Fruit fly (Drosophila melanogaster) whole organism, embryonic: ENCODE measurements around the gene heix.
A peak's percentile ranks its signal among the peaks of the same experiment; 100 is the strongest.

Source experiments
- Blimp-1 ChIP-seq: fragments of 200-800 bp; sonication (Bioruptor generic); optimal IDR thresholded peaks from 3 replicates; lab custom pipeline; 2018; ENCODE audit warnings: missing biosample characterization, missing genetic modification characterization, mild to moderate bottlenecking, moderate library complexity, missing genetic modification reagents
- CG12391 ChIP-seq: fragments of 200-800 bp; sonication (Bioruptor generic); optimal IDR thresholded peaks from 3 replicates; lab custom pipeline; 2018; ENCODE audit warnings: missing biosample characterization, mild to moderate bottlenecking, missing genetic modification characterization, moderate library complexity
- CG13287 ChIP-seq: fragments of 200-800 bp; sonication (Bioruptor generic); IDR thresholded peaks from 2 replicates; pipeline ENCODE4 v1.3.6; 2022; ENCODE audit warnings: missing biosample characterization, missing genetic modification characterization; ENCODE audit not compliant: partially characterized antibody
- CG13424 ChIP-seq: fragments of 200-800 bp; sonication (Bioruptor generic); optimal IDR thresholded peaks from 2 replicates; lab custom pipeline; 2019; ENCODE audit warnings: missing biosample characterization, mild to moderate bottlenecking, missing genetic modification characterization, moderate library complexity
- CG13624 ChIP-seq: fragments of 200-800 bp; sonication (Bioruptor generic); optimal IDR thresholded peaks from 2 replicates; lab custom pipeline; 2016; ENCODE audit warnings: missing biosample characterization, missing genetic modification characterization
- CG13775 ChIP-seq: fragments of 200-800 bp; sonication (Bioruptor generic); optimal IDR thresholded peaks from 3 replicates; lab custom pipeline; 2017; ENCODE audit warnings: missing biosample characterization, mild to moderate bottlenecking, missing genetic modification characterization
- CG14014 ChIP-seq: fragments of 200-800 bp; sonication (Bioruptor generic); IDR thresholded peaks from 2 replicates; pipeline ENCODE4 v1.3.6; 2022; ENCODE audit warnings: missing biosample characterization, missing genetic modification characterization
- CG14050 ChIP-seq: fragments of 200-800 bp; sonication (Bioruptor generic); IDR thresholded peaks from 3 replicates; pipeline ENCODE4 v1.3.6; 2022; ENCODE audit warnings: missing biosample characterization, missing genetic modification characterization
- CG14441 ChIP-seq: fragments of 200-800 bp; sonication (Bioruptor generic); IDR thresholded peaks from 2 replicates; pipeline ENCODE4 v1.3.6; 2022; ENCODE audit warnings: missing biosample characterization, missing genetic modification characterization
- CG17186 ChIP-seq: fragments of 200-800 bp; sonication (Bioruptor generic); optimal IDR thresholded peaks from 3 replicates; lab custom pipeline; 2017; ENCODE audit warnings: missing biosample characterization, missing genetic modification reagents, missing genetic modification characterization
- CG18599 ChIP-seq: fragments of 200-800 bp; sonication (Bioruptor generic); optimal IDR thresholded peaks from 3 replicates; lab custom pipeline; 2017; ENCODE audit warnings: missing biosample characterization, missing genetic modification characterization, mild to moderate bottlenecking, moderate library complexity, missing genetic modification reagents
- CG32532 ChIP-seq: fragments of 200-800 bp; sonication (Bioruptor generic); IDR thresholded peaks from 2 replicates; pipeline ENCODE4 v1.3.6; 2022; ENCODE audit warnings: missing biosample characterization, missing genetic modification characterization
- CG6272 ChIP-seq: fragments of 200-800 bp; sonication (Bioruptor generic); IDR thresholded peaks from 2 replicates; pipeline ENCODE4 v1.3.6; 2022; ENCODE audit warnings: missing biosample characterization, missing genetic modification characterization
- CG6654 ChIP-seq: fragments of 200-800 bp; sonication (Bioruptor generic); optimal IDR thresholded peaks from 2 replicates; lab custom pipeline; 2017; ENCODE audit warnings: missing biosample characterization, mild to moderate bottlenecking, missing genetic modification characterization
- CG6791 ChIP-seq: fragments of 200-800 bp; sonication (Bioruptor generic); IDR thresholded peaks from 3 replicates; pipeline ENCODE4 v1.3.6; 2022; ENCODE audit warnings: missing biosample characterization, missing genetic modification characterization; ENCODE audit not compliant: partially characterized antibody
- CG7357 ChIP-seq: fragments of 200-800 bp; sonication (Bioruptor generic); IDR thresholded peaks from 3 replicates; pipeline ENCODE4 v1.3.6; 2022; ENCODE audit warnings: missing biosample characterization, missing genetic modification characterization
- CG9437 ChIP-seq: fragments of 200-800 bp; sonication (Bioruptor generic); optimal IDR thresholded peaks from 2 replicates; lab custom pipeline; 2018; ENCODE audit warnings: missing biosample characterization, mild to moderate bottlenecking, missing genetic modification characterization
- Dp ChIP-seq: fragments of 200-800 bp; sonication (Bioruptor generic); optimal IDR thresholded peaks from 2 replicates; lab custom pipeline; 2018; ENCODE audit warnings: missing biosample characterization, mild to moderate bottlenecking, missing genetic modification characterization, moderate library complexity
- Ets65A ChIP-seq: fragments of 200-800 bp; sonication (Bioruptor generic); peaks from one replicate; lab custom pipeline; 2016; ENCODE audit warnings: missing biosample characterization, missing genetic modification characterization
- Fer3 ChIP-seq: fragments of 200-800 bp; sonication (Bioruptor generic); optimal IDR thresholded peaks from 2 replicates; lab custom pipeline; 2018; ENCODE audit warnings: missing biosample characterization, mild to moderate bottlenecking, missing genetic modification characterization, moderate library complexity
- Gug ChIP-seq: fragments of 200-800 bp; sonication (Bioruptor generic); IDR thresholded peaks from 4 replicates; pipeline ENCODE4 v1.3.6; 2022; ENCODE audit warnings: missing biosample characterization, missing genetic modification characterization
- HLH4C ChIP-seq: fragments of 200-800 bp; sonication (Bioruptor generic); IDR thresholded peaks from 3 replicates; pipeline ENCODE4 v1.3.6; 2022; ENCODE audit warnings: missing biosample characterization, missing genetic modification characterization; ENCODE audit not compliant: partially characterized antibody
- HLH54F ChIP-seq: fragments of 200-800 bp; sonication (Bioruptor generic); optimal IDR thresholded peaks from 3 replicates; lab custom pipeline; 2016; ENCODE audit warnings: missing biosample characterization, missing genetic modification characterization
- Mad ChIP-seq: fragments of 200-800 bp; sonication (Bioruptor generic); optimal IDR thresholded peaks from 2 replicates; lab custom pipeline; 2016; ENCODE audit warnings: missing biosample characterization, missing genetic modification characterization
- Mrtf ChIP-seq: fragments of 200-800 bp; sonication (Bioruptor generic); IDR thresholded peaks from 3 replicates; pipeline ENCODE4 v1.3.6; 2022; ENCODE audit warnings: missing biosample characterization, missing genetic modification characterization
- Myb ChIP-seq: fragments of 200-800 bp; sonication (Bioruptor generic); optimal IDR thresholded peaks from 2 replicates; lab custom pipeline; 2016; ENCODE audit warnings: missing biosample characterization, missing genetic modification characterization
- Oaz ChIP-seq: fragments of 200-800 bp; sonication (Bioruptor generic); IDR thresholded peaks from 2 replicates; pipeline ENCODE4 v1.3.6; 2022; ENCODE audit warnings: missing biosample characterization, missing genetic modification characterization
- Poxn ChIP-seq: fragments of 200-800 bp; sonication (Bioruptor generic); IDR thresholded peaks from 2 replicates; pipeline ENCODE4 v1.3.6; 2022; ENCODE audit warnings: missing biosample characterization, missing genetic modification characterization
- YL-1 ChIP-seq: fragments of 200-800 bp; sonication (Bioruptor generic); optimal IDR thresholded peaks from 3 replicates; lab custom pipeline; 2017; ENCODE audit warnings: missing biosample characterization, mild to moderate bottlenecking, missing genetic modification characterization
- abd-A ChIP-seq: fragments of 200-800 bp; sonication (Bioruptor generic); optimal IDR thresholded peaks from 3 replicates; lab custom pipeline; 2019; ENCODE audit warnings: missing biosample characterization, mild to moderate bottlenecking, missing genetic modification characterization, moderate library complexity
- dmrt11E ChIP-seq: fragments of 200-800 bp; sonication (Bioruptor generic); optimal IDR thresholded peaks from 3 replicates; lab custom pipeline; 2018; ENCODE audit warnings: missing biosample characterization, mild to moderate bottlenecking, missing genetic modification characterization, moderate library complexity
- dpn ChIP-seq, 2 experiments: fragments of 200-800 bp; sonication (Bioruptor generic); optimal IDR thresholded peaks; 3 replicates each; lab custom pipeline; 2016; ENCODE audit warnings: missing biosample characterization in 2 of 2, missing genetic modification characterization in 2 of 2
- dysf ChIP-seq: fragments of 200-800 bp; sonication (Bioruptor generic); IDR thresholded peaks from 3 replicates; pipeline ENCODE4 v1.3.6; 2022; ENCODE audit warnings: missing biosample characterization, missing genetic modification characterization
- gcm2 ChIP-seq: fragments of 200-800 bp; sonication (Bioruptor generic); optimal IDR thresholded peaks from 2 replicates; lab custom pipeline; 2016; ENCODE audit warnings: missing biosample characterization, missing genetic modification characterization
- gsb-n ChIP-seq: fragments of 200-800 bp; sonication (Bioruptor generic); optimal IDR thresholded peaks from 3 replicates; lab custom pipeline; 2018; ENCODE audit warnings: missing biosample characterization, mild to moderate bottlenecking, missing genetic modification characterization
- h ChIP-seq: fragments of >200 bp; optimal IDR thresholded peaks from 2 replicates; lab custom pipeline; 2017
- hkb ChIP-seq, 2 experiments: fragments of 200-800 bp in 1 of 2; fragments of >200 bp in 1 of 2; sonication (Bioruptor generic) in 1 of 2; IDR thresholded peaks in 1 of 2; optimal IDR thresholded peaks in 1 of 2; 2 replicates each; pipeline versions ENCODE4 v1.3.6 to Lab custom; 2017 to 2022; ENCODE audit warnings: missing biosample characterization in 1 of 2, missing genetic modification characterization in 1 of 2
- kni ChIP-seq: fragments of 200-800 bp; sonication (Bioruptor generic); optimal IDR thresholded peaks from 3 replicates; lab custom pipeline; 2017; ENCODE audit warnings: mild to moderate bottlenecking, missing biosample characterization, missing genetic modification reagents, missing genetic modification characterization
- maf-S ChIP-seq: fragments of 200-800 bp; sonication (Bioruptor generic); optimal IDR thresholded peaks from 2 replicates; lab custom pipeline; 2016; ENCODE audit warnings: missing biosample characterization, missing genetic modification characterization
- nau ChIP-seq: fragments of 200-800 bp; sonication (Bioruptor generic); optimal IDR thresholded peaks from 3 replicates; lab custom pipeline; 2017; ENCODE audit warnings: missing biosample characterization, mild to moderate bottlenecking, missing genetic modification characterization, missing genetic modification reagents
- nerfin-1 ChIP-seq: fragments of 200-800 bp; sonication (Bioruptor generic); optimal IDR thresholded peaks from 3 replicates; lab custom pipeline; 2019; ENCODE audit warnings: missing biosample characterization, mild to moderate bottlenecking, missing genetic modification characterization, moderate library complexity
- pb ChIP-seq: fragments of 200-800 bp; sonication (Bioruptor generic); optimal IDR thresholded peaks from 3 replicates; lab custom pipeline; 2016; ENCODE audit warnings: missing biosample characterization, missing genetic modification characterization
- pita ChIP-seq: fragments of 200-800 bp; sonication (Bioruptor generic); optimal IDR thresholded peaks from 2 replicates; lab custom pipeline; 2017; ENCODE audit warnings: missing biosample characterization, mild to moderate bottlenecking, missing genetic modification characterization
- pnt ChIP-seq: fragments of 200-800 bp; sonication (Bioruptor generic); optimal IDR thresholded peaks from 3 replicates; lab custom pipeline; 2016; ENCODE audit warnings: missing biosample characterization, missing genetic modification characterization
- psq ChIP-seq: fragments of 200-800 bp; sonication (Bioruptor generic); optimal IDR thresholded peaks from 2 replicates; lab custom pipeline; 2017; ENCODE audit warnings: missing biosample characterization, missing genetic modification characterization
- rib ChIP-seq: fragments of 200-800 bp; sonication (Bioruptor generic); IDR thresholded peaks from 2 replicates; pipeline ENCODE4 v1.3.6; 2022; ENCODE audit warnings: missing biosample characterization, missing genetic modification characterization
- sc ChIP-seq, 3 experiments: fragments of >200 bp in 2 of 3; fragments of 200-800 bp in 1 of 3; sonication (Bioruptor generic) in 1 of 3; optimal IDR thresholded peaks; 2 replicates in 2 of 3; 3 replicates in 1 of 3; lab custom pipeline; 2017; ENCODE audit warnings: mild to moderate bottlenecking in 1 of 3, missing biosample characterization in 1 of 3, missing genetic modification characterization in 1 of 3, missing genetic modification reagents in 1 of 3
- scrt ChIP-seq: fragments of 200-800 bp; sonication (Bioruptor generic); optimal IDR thresholded peaks from 2 replicates; lab custom pipeline; 2018; ENCODE audit warnings: missing biosample characterization, mild to moderate bottlenecking, missing genetic modification characterization, moderate library complexity
- unc-4 ChIP-seq: fragments of 200-800 bp; sonication (Bioruptor generic); IDR thresholded peaks from 2 replicates; pipeline ENCODE4 v1.3.6; 2022; ENCODE audit warnings: missing biosample characterization, missing genetic modification characterization; ENCODE audit not compliant: partially characterized antibody
- zfh1 ChIP-seq: fragments of 200-800 bp; sonication (Bioruptor generic); IDR thresholded peaks from 3 replicates; pipeline ENCODE4 v1.3.6; 2022; ENCODE audit warnings: missing biosample characterization, missing genetic modification characterization

heix gene

dm6 chr2L:16281419-16282076, 18.1 kb downstream of the heix start (continued):
- TF ChIP-seq CG12391 (tag; lab: Kevin White, UChicago) (peak; percentile 7), CG14014 (GFP tag; lab: Robert Waterston, UW) (no peak), nerfin-1 (tag; lab: Kevin White, UChicago) (no peak), psq (no peak), CG7357 (GFP tag; lab: Robert Waterston, UW) (no peak), dysf (GFP tag; lab: Robert Waterston, UW) (no peak), CG6791 (GFP tag; lab: Robert Waterston, UW) (no peak), dmrt11E (tag; lab: Kevin White, UChicago) (peak; percentile 52), Myb (GFP tag; lab: Kevin White, UChicago) (no peak), nau (GFP tag; lab: Kevin White, UChicago) (no peak), Mrtf (GFP tag; lab: Robert Waterston, UW) (no peak), pita (GFP tag; lab: Kevin White, UChicago) (no peak), Gug (GFP tag; lab: Robert Waterston, UW) (no peak), pnt (GFP tag; lab: Kevin White, UChicago) (no peak), maf-S (no peak), CG32532 (GFP tag; lab: Robert Waterston, UW) (no peak), YL-1 (no peak), CG6272 (no peak), Ets65A (GFP tag; lab: Kevin White, UChicago) (peak; percentile 38), h (lab: Kevin White, UChicago) (no peak), Mad (GFP tag; lab: Kevin White, UChicago) (no peak), HLH54F (GFP tag; lab: Kevin White, UChicago) (no peak), Poxn (GFP tag; lab: Robert Waterston, UW) (no peak), CG18599 (no peak), CG13624 (no peak), Dp (no peak), sc (optimal IDR thresholded peaks at IDR 0.05; lab: Kevin White, UChicago) (no peak), sc (GFP tag; optimal IDR thresholded peaks at IDR 0.05; lab: Kevin White, UChicago) (no peak), Fer3 (tag; lab: Kevin White, UChicago) (no peak), unc-4 (GFP tag; lab: Robert Waterston, UW) (no peak), CG13775 (GFP tag; lab: Kevin White, UChicago) (no peak), HLH4C (GFP tag; lab: Robert Waterston, UW) (no peak), rib (GFP tag; lab: Robert Waterston, UW) (peak; percentile 14; the same call in 1 of the 2 replicates), abd-A (no peak), scrt (GFP tag; lab: Kevin White, UChicago) (no peak), Oaz (GFP tag; lab: Robert Waterston, UW) (no peak), CG14050 (GFP tag; lab: Robert Waterston, UW) (no peak), CG13287 (GFP tag; lab: Robert Waterston, UW) (no peak), CG9437 (GFP tag; lab: Kevin White, UChicago) (no peak), Blimp-1 (GFP tag; lab: Kevin White, UChicago) (peak; percentile 13), dpn (GFP tag; optimal IDR thresholded peaks at IDR 0.05; lab: Kevin White, UChicago) (no peak), CG13424 (peak; percentile 35), gsb-n (no peak), CG6654 (GFP tag; lab: Kevin White, UChicago) (no peak), zfh1 (GFP tag; lab: Robert Waterston, UW) (no peak), kni (GFP tag; lab: Kevin White, UChicago) (peak; percentile 19), gcm2 (GFP tag; lab: Kevin White, UChicago) (no peak), pb (GFP tag; lab: Kevin White, UChicago) (no peak), hkb (optimal IDR thresholded peaks at IDR 0.05; lab: Kevin White, UChicago) (no peak), hkb (GFP tag; IDR thresholded peaks at IDR 0.05; lab: Robert Waterston, UW) (no peak), CG14441 (no peak), CG17186 (GFP tag; lab: Kevin White, UChicago) (no peak)
